Fruit fly (Drosophila melanogaster): ENCODE results near the gene CG43232.

DNA sequence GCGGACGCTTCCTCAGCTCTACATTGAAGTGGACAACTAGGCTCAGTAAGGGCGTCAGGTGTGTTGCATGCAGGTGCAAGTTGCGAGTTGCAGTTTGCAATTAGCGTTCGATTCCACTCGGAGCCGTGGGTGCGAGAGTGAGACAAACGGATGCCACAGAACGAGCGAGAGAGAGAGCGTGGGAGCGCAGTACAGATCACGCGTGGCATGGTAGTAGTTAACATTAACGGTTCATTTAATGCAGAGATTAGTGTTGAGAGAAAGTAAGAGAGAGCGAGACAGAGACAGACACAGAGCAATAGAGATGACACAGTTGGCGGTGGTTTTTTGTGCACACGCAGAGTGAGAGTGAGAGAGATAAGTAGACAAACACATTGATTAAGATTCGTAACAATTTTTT, 7.8 kb downstream of the CG43232 start:
- no peak for TF ChIP-seq lola (GFP tag; optimal IDR thresholded peaks at IDR 0.05)
- no peak for TF ChIP-seq Myc (optimal IDR thresholded peaks at IDR 0.05)
- TF ChIP-seq Mio (GFP tag; optimal IDR thresholded peaks at IDR 0.05) = no peak
- TF ChIP-seq br (GFP tag; optimal IDR thresholded peaks at IDR 0.05) = no peak
- TF ChIP-seq Abd-B (GFP tag; optimal IDR thresholded peaks at IDR 0.05) = no peak
- no peak for TF ChIP-seq sv (GFP tag; optimal IDR thresholded peaks at IDR 0.05)
- TF ChIP-seq woc (GFP tag; optimal IDR thresholded peaks at IDR 0.05) = no peak
- no peak for TF ChIP-seq jim (GFP tag; optimal IDR thresholded peaks at IDR 0.05)
- TF ChIP-seq GATAd (GFP tag; optimal IDR thresholded peaks at IDR 0.05) = no peak
- TF ChIP-seq fru (GFP tag; optimal IDR thresholded peaks at IDR 0.05) = no peak
- TF ChIP-seq psq (GFP tag; optimal IDR thresholded peaks at IDR 0.05) = no peak
- no peak for TF ChIP-seq h (GFP tag; optimal IDR thresholded peaks at IDR 0.05)
- no peak for TF ChIP-seq tai (GFP tag; optimal IDR thresholded peaks at IDR 0.05)
